Worm (Caenorhabditis elegans): ENCODE data around the gene srd-40.

srd-40 gene

DNA sequence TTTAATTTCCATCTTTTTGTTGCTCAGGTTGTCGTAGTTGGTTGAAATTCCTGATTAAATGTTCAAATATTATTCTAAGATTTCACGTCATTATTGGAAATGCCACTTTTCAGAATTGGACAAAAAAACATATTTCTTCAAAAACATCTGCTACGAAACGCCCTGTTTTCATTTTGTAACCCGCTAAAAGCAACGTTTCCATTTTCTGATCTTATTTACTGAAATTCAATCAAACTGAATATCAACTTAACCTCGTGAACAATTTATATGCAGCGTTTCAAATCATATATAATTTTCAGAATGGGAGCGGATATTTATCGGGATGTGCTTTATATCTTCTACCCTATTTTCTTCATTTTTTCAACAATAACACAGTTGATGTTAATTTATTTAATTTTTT, at the start of gene srd-40:
srd-40 (plus strand) TSS at position 301 of the 400 bp plus-strand sequence.
- TF ChIP-seq klf-2 (GFP tag; conservative IDR thresholded peaks at IDR 0.05) (no peak), cog-1 (tag; optimal IDR thresholded peaks at IDR 0.05) (no peak), ref-1 (GFP tag; conservative IDR thresholded peaks at IDR 0.05) (no peak), ztf-29 (GFP tag; IDR thresholded peaks at IDR 0.05) (no peak), flt-1 (GFP tag; IDR thresholded peaks at IDR 0.05) (no peak), T22C8.4 (GFP tag; IDR thresholded peaks at IDR 0.05) (no peak), tab-1 (GFP tag; IDR thresholded peaks at IDR 0.05) (no peak), ztf-23 (GFP tag; IDR thresholded peaks at IDR 0.05) (no peak), med-1 (GFP tag; optimal IDR thresholded peaks at IDR 0.05; ENCODE audit: insufficient read depth) (no peak)

- TF ChIP-seq med-1 (GFP tag; optimal IDR thresholded peaks at IDR 0.05; ENCODE audit: insufficient read depth) (no peak), ztf-23 (GFP tag; IDR thresholded peaks at IDR 0.05) (no peak), klf-2 (GFP tag; conservative IDR thresholded peaks at IDR 0.05) (no peak), cog-1 (tag; optimal IDR thresholded peaks at IDR 0.05) (no peak), flt-1 (GFP tag; IDR thresholded peaks at IDR 0.05) (no peak), ztf-29 (GFP tag; IDR thresholded peaks at IDR 0.05) (no peak), tab-1 (GFP tag; IDR thresholded peaks at IDR 0.05) (no peak), ref-1 (GFP tag; conservative IDR thresholded peaks at IDR 0.05) (no peak), T22C8.4 (GFP tag; IDR thresholded peaks at IDR 0.05) (no peak)
These were observed 49.7 kb upstream of the srd-40 start, which contains the start of gene H19J13.2 for ce11 chrX:12273870-12274269. Gene H19J13.2 (minus strand): TSS chrX:12273970.

ce11 chrX:12275577-12275976, 48.0 kb upstream of the srd-40 start, which contains the start of gene C04B4.6:
Gene C04B4.6 (minus strand): TSS chrX:12275677.
- TF ChIP-seq cog-1 (tag; optimal IDR thresholded peaks at IDR 0.05), result no peak
- TF ChIP-seq tab-1 (GFP tag; IDR thresholded peaks at IDR 0.05), result no peak
- no peak for TF ChIP-seq ztf-23 (GFP tag; IDR thresholded peaks at IDR 0.05)
- no peak for TF ChIP-seq med-1 (GFP tag; optimal IDR thresholded peaks at IDR 0.05; ENCODE audit: insufficient read depth)
- TF ChIP-seq ztf-29 (GFP tag; IDR thresholded peaks at IDR 0.05), result no peak

DNA sequence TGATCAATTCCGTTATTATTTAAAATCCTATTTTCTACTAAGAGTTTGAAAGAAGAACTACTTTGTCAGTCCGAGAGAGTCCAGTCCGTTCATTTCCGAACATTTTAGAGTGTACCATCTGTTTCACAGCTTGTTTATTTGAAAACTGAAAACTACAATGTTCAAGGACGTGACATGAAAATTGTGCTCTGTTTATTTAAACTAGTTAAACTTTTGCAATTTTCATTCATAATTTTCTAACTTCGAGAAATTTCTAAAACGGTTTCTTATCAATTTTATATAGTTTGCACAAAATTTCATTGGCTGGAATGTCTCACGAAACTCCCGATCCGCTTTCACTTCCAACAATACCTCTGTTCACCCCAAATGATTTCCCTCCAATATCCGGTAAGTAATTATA, 43.1 kb upstream of the srd-40 start, which contains the start of gene C04B4.1:
C04B4.1 (plus strand) TSS at position 301 of the 400 bp plus-strand sequence.
- TF ChIP-seq ref-1 (GFP tag; conservative IDR thresholded peaks at IDR 0.05), result no peak
- no peak for TF ChIP-seq tab-1 (GFP tag; IDR thresholded peaks at IDR 0.05)
- TF ChIP-seq ztf-23 (GFP tag; IDR thresholded peaks at IDR 0.05), result no peak
- no peak for TF ChIP-seq T22C8.4 (GFP tag; IDR thresholded peaks at IDR 0.05)

DNA sequence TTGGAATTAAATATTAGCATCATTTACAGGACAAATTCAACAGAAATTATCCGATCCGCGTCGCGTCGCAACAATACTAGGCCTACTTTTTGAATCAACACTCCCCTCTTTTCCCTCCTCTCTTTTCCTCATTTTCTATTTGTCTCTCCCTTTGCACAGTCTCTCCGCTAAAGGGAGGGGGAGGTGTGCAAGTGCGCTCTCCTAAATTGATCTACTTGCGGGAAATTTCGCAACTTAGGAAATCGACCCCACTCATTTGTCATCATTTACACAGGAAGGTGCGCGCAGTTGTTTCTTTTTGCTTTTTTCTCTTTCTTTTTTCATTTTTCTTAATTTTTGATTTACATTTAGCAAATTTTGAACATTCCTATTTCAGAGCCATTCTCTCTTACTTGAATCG, 40.6 kb upstream of the srd-40 start, which contains the start of gene C04B4.2:
C04B4.2 (plus strand) TSS at position 371 of the 400 bp plus-strand sequence.
- TF ChIP-seq T22C8.4 (GFP tag; IDR thresholded peaks at IDR 0.05) (no peak), klf-2 (GFP tag; conservative IDR thresholded peaks at IDR 0.05) (0 out of 2 replicates have a peak, but pooled peaks have one; percentile 29)

- TF ChIP-seq klf-2 (GFP tag; conservative IDR thresholded peaks at IDR 0.05), result no peak
- no peak for TF ChIP-seq ref-1 (GFP tag; conservative IDR thresholded peaks at IDR 0.05)
- TF ChIP-seq flt-1 (GFP tag; IDR thresholded peaks at IDR 0.05), result no peak
- TF ChIP-seq ztf-29 (GFP tag; IDR thresholded peaks at IDR 0.05), result no peak
- TF ChIP-seq med-1 (GFP tag; optimal IDR thresholded peaks at IDR 0.05; ENCODE audit: insufficient read depth), result no peak
- no peak for TF ChIP-seq T22C8.4 (GFP tag; IDR thresholded peaks at IDR 0.05)
- no peak for TF ChIP-seq ztf-23 (GFP tag; IDR thresholded peaks at IDR 0.05)
- TF ChIP-seq tab-1 (GFP tag; IDR thresholded peaks at IDR 0.05), result no peak
- no peak for TF ChIP-seq cog-1 (tag; optimal IDR thresholded peaks at IDR 0.05)
These were observed 39.4 kb upstream of the srd-40 start for ce11 chrX:12284161-12284560.

DNA sequence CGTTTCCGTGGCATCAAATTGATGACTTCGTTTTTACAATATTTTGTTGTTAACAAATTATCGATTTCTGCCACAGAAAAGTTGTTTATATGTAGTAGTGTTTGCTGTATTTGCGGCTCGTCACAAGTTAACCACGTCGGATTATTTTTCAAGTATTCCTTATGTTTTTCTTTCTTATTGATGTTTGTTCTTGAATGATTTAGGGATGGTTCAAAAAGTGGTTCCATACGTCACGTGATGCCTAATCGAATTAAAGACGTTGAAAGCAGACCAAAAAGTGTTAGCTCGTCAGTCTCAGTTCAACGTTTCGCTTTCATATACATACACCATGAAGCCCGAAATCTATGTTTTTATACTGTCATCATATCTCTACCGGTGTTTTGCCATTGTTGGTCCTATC, 38.0 kb upstream of the srd-40 start, which contains the start of gene lips-2:
lips-2 (plus strand) TSS at position 301 of the 400 bp plus-strand sequence.
- TF ChIP-seq med-1 (GFP tag; optimal IDR thresholded peaks at IDR 0.05; ENCODE audit: insufficient read depth), result no peak
- no peak for TF ChIP-seq ztf-29 (GFP tag; IDR thresholded peaks at IDR 0.05)
- no peak for TF ChIP-seq klf-2 (GFP tag; conservative IDR thresholded peaks at IDR 0.05)
- TF ChIP-seq tab-1 (GFP tag; IDR thresholded peaks at IDR 0.05), result no peak
- no peak for TF ChIP-seq ref-1 (GFP tag; conservative IDR thresholded peaks at IDR 0.05)
- TF ChIP-seq cog-1 (tag; optimal IDR thresholded peaks at IDR 0.05), result no peak
- TF ChIP-seq flt-1 (GFP tag; IDR thresholded peaks at IDR 0.05), result no peak
- no peak for TF ChIP-seq T22C8.4 (GFP tag; IDR thresholded peaks at IDR 0.05)
- TF ChIP-seq ztf-23 (GFP tag; IDR thresholded peaks at IDR 0.05), result no peak

ce11 chrX:12288254-12288653, 35.3 kb upstream of the srd-40 start, which contains the start of gene C04B4.5:
Gene C04B4.5 (minus strand): TSS chrX:12288354.
- TF ChIP-seq ztf-29 (GFP tag; IDR thresholded peaks at IDR 0.05) (no peak), med-1 (GFP tag; optimal IDR thresholded peaks at IDR 0.05; ENCODE audit: insufficient read depth) (no peak), cog-1 (tag; optimal IDR thresholded peaks at IDR 0.05) (no peak), flt-1 (GFP tag; IDR thresholded peaks at IDR 0.05) (no peak), tab-1 (GFP tag; IDR thresholded peaks at IDR 0.05) (no peak), ztf-23 (GFP tag; IDR thresholded peaks at IDR 0.05) (no peak), T22C8.4 (GFP tag; IDR thresholded peaks at IDR 0.05) (no peak), ref-1 (GFP tag; conservative IDR thresholded peaks at IDR 0.05) (no peak), klf-2 (GFP tag; conservative IDR thresholded peaks at IDR 0.05) (no peak)

- TF ChIP-seq tab-1 (GFP tag; IDR thresholded peaks at IDR 0.05) (no peak), ztf-29 (GFP tag; IDR thresholded peaks at IDR 0.05) (no peak), med-1 (GFP tag; optimal IDR thresholded peaks at IDR 0.05; ENCODE audit: insufficient read depth) (no peak), ref-1 (GFP tag; conservative IDR thresholded peaks at IDR 0.05) (no peak), ztf-23 (GFP tag; IDR thresholded peaks at IDR 0.05) (no peak), flt-1 (GFP tag; IDR thresholded peaks at IDR 0.05) (no peak), cog-1 (tag; optimal IDR thresholded peaks at IDR 0.05) (no peak), klf-2 (GFP tag; conservative IDR thresholded peaks at IDR 0.05) (no peak)
These were observed 33.0 kb upstream of the srd-40 start, which contains the start of gene C04B4.4 for ce11 chrX:12290539-12290938. Gene C04B4.4 (plus strand): TSS chrX:12290839.

ce11 chrX:12294263-12294662, 29.3 kb upstream of the srd-40 start, which contains the start of gene W06D11.1:
Gene W06D11.1 (plus strand): TSS chrX:12294563.
- TF ChIP-seq tab-1 (GFP tag; IDR thresholded peaks at IDR 0.05) (no peak), ztf-23 (GFP tag; IDR thresholded peaks at IDR 0.05) (no peak), ref-1 (GFP tag; conservative IDR thresholded peaks at IDR 0.05) (no peak), ztf-29 (GFP tag; IDR thresholded peaks at IDR 0.05) (no peak), flt-1 (GFP tag; IDR thresholded peaks at IDR 0.05) (no peak), klf-2 (GFP tag; conservative IDR thresholded peaks at IDR 0.05) (no peak), cog-1 (tag; optimal IDR thresholded peaks at IDR 0.05) (no peak), T22C8.4 (GFP tag; IDR thresholded peaks at IDR 0.05) (no peak), med-1 (GFP tag; optimal IDR thresholded peaks at IDR 0.05; ENCODE audit: insufficient read depth) (no peak)
